Fruit fly (Drosophila melanogaster): ENCODE data around the gene PH4alphaEFB.
A peak's percentile ranks its signal among the peaks of the same experiment; 100 is the strongest.

The PH4alphaEFB gene

DNA sequence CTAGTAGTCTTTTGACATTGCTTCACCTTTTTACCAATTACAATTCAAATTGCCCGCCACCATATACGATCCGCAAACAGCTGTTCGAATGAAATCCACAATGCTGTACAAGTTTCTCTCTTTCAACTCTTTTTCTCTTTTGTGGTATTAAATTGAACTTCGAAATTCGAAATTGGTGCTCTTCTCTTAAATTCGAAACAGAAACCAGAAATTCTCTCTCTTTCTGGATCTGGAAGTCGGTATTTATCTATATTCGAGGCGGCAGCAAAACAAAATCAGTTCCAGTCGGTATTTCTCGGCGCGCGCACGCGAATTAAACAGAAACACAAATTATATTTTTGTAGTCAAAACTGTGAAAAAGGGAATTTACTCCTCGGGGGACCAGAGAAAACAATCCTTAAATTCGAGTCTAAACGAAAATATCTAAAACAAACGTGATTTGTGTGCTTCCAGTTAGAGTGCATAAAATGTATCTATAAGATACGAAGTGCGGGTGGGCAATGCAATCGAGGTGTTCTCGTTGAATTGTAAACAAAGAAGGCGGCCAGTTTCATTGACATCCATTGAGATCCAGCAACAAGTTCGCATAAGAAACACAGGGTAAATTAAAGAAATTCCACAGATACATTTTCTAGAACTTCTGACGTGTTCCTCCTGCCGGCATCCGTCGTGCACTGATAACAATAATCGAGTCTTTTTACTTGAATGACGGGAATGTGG lies at the start of gene PH4alphaEFB:
TSS of gene PH4alphaEFB (plus strand) at position 276 of the 720 bp plus-strand sequence.
- TF ChIP-seq CG12605 (GFP tag; IDR thresholded peaks at IDR 0.05) (peak; percentile 53; the same call in 1 of the 2 replicates), CG17806 (tag; optimal IDR thresholded peaks at IDR 0.05) (no peak), CG10348 (GFP tag; IDR thresholded peaks at IDR 0.05) (no peak), EcR (GFP tag; optimal IDR thresholded peaks at IDR 0.05) (peak; percentile 72), fd96Ca (GFP tag; IDR thresholded peaks at IDR 0.05) (no peak), CG15710 (tag; optimal IDR thresholded peaks at IDR 0.05) (no peak), CG9948 (tag; optimal IDR thresholded peaks at IDR 0.05) (no peak), Ets98B (GFP tag; IDR thresholded peaks at IDR 0.05) (no peak), D1 (tag; optimal IDR thresholded peaks at IDR 0.05) (no peak), Snoo (tag; optimal IDR thresholded peaks at IDR 0.05) (no peak), CG32121 (GFP tag; IDR thresholded peaks at IDR 0.05) (no peak), CG13204 (GFP tag; optimal IDR thresholded peaks at IDR 0.05) (no peak), rn (GFP tag; IDR thresholded peaks at IDR 0.05) (no peak), CG8301 (tag; optimal IDR thresholded peaks at IDR 0.05) (no peak), gl (tag; optimal IDR thresholded peaks at IDR 0.05) (peak; percentile 1), CG4496 (GFP tag; IDR thresholded peaks at IDR 0.05) (no peak), Pif1B (GFP tag; optimal IDR thresholded peaks at IDR 0.05) (no peak), CG14655 (GFP tag; optimal IDR thresholded peaks at IDR 0.05) (no peak), Pif1A (GFP tag; optimal IDR thresholded peaks at IDR 0.05) (no peak), CG34367 (tag; optimal IDR thresholded peaks at IDR 0.05) (no peak), CG8159 (tag; optimal IDR thresholded peaks at IDR 0.05) (no peak)

DNA sequence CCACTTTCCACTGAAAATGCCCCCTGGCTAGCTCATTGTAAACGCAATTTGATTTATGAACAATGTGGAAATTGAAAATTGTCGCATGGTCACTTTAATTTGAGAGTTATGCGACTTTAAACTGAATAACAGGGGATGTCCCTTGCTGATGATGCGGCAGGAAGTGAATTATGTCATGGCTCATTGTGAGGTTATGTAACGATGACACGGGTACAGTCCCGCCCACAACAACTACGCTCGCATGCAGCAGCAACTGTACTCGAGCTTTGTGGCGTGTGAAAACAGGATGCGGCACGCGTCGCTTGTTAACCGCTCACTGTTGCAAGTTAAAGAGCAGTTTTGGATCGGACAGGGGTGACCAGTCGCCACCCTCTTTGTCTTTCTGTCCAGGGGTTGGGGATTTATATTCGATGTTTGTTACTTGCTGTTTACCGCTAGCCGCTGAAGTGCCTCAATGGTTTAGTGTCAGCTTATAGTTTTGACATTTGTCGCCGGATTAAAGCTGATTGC lies 49.0 kb upstream of the PH4alphaEFB start:
- TF ChIP-seq Pif1A (GFP tag; optimal IDR thresholded peaks at IDR 0.05) (no peak), gl (tag; optimal IDR thresholded peaks at IDR 0.05) (no peak), CG10348 (GFP tag; IDR thresholded peaks at IDR 0.05) (no peak), CG13204 (GFP tag; optimal IDR thresholded peaks at IDR 0.05) (no peak), Snoo (tag; optimal IDR thresholded peaks at IDR 0.05) (no peak), D1 (tag; optimal IDR thresholded peaks at IDR 0.05) (no peak), CG4496 (GFP tag; IDR thresholded peaks at IDR 0.05) (no peak), CG15710 (tag; optimal IDR thresholded peaks at IDR 0.05) (no peak), Ets98B (GFP tag; IDR thresholded peaks at IDR 0.05) (no peak), rn (GFP tag; IDR thresholded peaks at IDR 0.05) (no peak), fd96Ca (GFP tag; IDR thresholded peaks at IDR 0.05) (no peak)

DNA sequence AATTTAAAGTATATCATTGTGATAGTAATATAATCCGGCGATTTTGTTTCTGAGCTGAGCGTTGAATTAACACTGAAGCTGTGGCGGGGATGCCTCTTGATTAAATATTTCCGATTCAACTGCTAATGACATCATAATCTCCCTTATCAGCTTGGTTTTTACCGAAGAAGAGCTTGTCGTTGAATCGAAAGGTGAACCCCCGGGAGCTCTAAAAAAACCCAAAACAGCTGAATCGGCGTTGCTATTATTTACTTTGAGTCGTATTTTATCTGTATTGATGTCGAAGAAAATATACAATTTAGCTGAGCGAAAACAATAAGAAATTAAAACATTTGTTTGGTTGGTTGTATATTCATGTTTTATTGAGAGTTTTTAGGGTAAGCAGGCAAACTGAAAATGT lies 46.6 kb upstream of the PH4alphaEFB start:
- TF ChIP-seq CG12605 (GFP tag; IDR thresholded peaks at IDR 0.05) (no peak), CG4496 (GFP tag; IDR thresholded peaks at IDR 0.05) (no peak)

DNA sequence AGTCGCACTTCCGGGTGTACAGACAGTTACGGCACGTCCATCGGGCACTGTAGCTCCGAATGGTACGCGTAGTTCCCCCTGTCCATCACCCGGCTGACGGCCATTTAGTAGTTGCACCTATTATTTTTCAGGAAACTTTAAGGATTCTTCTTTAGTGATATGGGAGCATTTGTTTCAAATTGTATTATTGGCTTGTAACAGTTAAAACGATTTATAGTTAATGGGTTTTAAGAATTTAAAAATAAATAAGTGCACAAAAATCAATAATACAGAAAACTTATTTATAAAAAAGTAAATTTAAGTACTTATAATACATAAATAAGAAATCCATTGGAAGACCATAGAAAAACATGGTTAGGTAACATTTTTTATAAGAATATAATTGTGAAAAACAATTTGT lies 43.0 kb upstream of the PH4alphaEFB start, which contains the start of the genes CG2217 and CG42740:
TSS of gene CG2217 (minus strand) at position 101 of the 400 bp plus-strand sequence.
TSS of gene CG42740 (minus strand) at position 101 of the 400 bp plus-strand sequence.
- TF ChIP-seq CG8159 (tag; optimal IDR thresholded peaks at IDR 0.05) (no peak), D1 (tag; optimal IDR thresholded peaks at IDR 0.05) (no peak), Pif1A (GFP tag; optimal IDR thresholded peaks at IDR 0.05) (no peak), CG4496 (GFP tag; IDR thresholded peaks at IDR 0.05) (no peak), Ets98B (GFP tag; IDR thresholded peaks at IDR 0.05) (no peak), CG17806 (tag; optimal IDR thresholded peaks at IDR 0.05) (no peak), Pif1B (GFP tag; optimal IDR thresholded peaks at IDR 0.05) (no peak), CG15710 (tag; optimal IDR thresholded peaks at IDR 0.05) (no peak), CG12605 (GFP tag; IDR thresholded peaks at IDR 0.05) (no peak), Snoo (tag; optimal IDR thresholded peaks at IDR 0.05) (no peak), CG13204 (GFP tag; optimal IDR thresholded peaks at IDR 0.05) (no peak), gl (tag; optimal IDR thresholded peaks at IDR 0.05) (no peak), CG8301 (tag; optimal IDR thresholded peaks at IDR 0.05) (no peak), CG32121 (GFP tag; IDR thresholded peaks at IDR 0.05) (no peak), CG34367 (tag; optimal IDR thresholded peaks at IDR 0.05) (no peak)

DNA sequence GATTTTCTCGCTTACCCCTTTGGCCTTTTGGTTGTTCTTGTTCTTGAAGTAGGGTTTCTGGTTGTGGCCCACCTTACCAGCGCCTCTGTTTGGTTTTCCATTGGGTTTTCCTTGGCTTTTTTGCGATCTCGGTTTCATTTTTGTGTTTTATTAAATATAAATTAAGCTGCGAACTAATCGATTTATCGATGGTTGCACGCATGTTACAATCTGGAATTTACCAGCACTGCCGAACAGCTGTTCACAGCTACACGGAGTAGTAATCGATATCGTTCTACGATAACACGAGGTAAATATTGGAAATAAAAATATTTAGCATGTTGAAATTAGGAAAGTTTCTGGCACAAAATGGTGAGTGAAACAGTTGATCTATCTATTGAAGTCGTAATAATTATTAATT lies 42.2 kb upstream of the PH4alphaEFB start, which contains the start of the genes CG15535 and mRpS18C:
TSS of gene CG15535 (minus strand) at position 235 of the 400 bp plus-strand sequence.
TSS of gene mRpS18C (plus strand) at position 280 of the 400 bp plus-strand sequence.
- TF ChIP-seq D1 (tag; optimal IDR thresholded peaks at IDR 0.05) (no peak), rn (GFP tag; IDR thresholded peaks at IDR 0.05) (no peak), CG8301 (tag; optimal IDR thresholded peaks at IDR 0.05) (no peak), fd96Ca (GFP tag; IDR thresholded peaks at IDR 0.05) (no peak), Snoo (tag; optimal IDR thresholded peaks at IDR 0.05) (no peak), CG4496 (GFP tag; IDR thresholded peaks at IDR 0.05) (no peak), gl (tag; optimal IDR thresholded peaks at IDR 0.05) (no peak), CG32121 (GFP tag; IDR thresholded peaks at IDR 0.05) (no peak), CG8159 (tag; optimal IDR thresholded peaks at IDR 0.05) (no peak), CG14655 (GFP tag; optimal IDR thresholded peaks at IDR 0.05) (no peak), CG9948 (tag; optimal IDR thresholded peaks at IDR 0.05) (no peak), Pif1A (GFP tag; optimal IDR thresholded peaks at IDR 0.05) (no peak), CG34367 (tag; optimal IDR thresholded peaks at IDR 0.05) (no peak), CG12605 (GFP tag; IDR thresholded peaks at IDR 0.05) (no peak), Pif1B (GFP tag; optimal IDR thresholded peaks at IDR 0.05) (no peak), Ets98B (GFP tag; IDR thresholded peaks at IDR 0.05) (no peak), CG13204 (GFP tag; optimal IDR thresholded peaks at IDR 0.05) (no peak), CG15710 (tag; optimal IDR thresholded peaks at IDR 0.05) (no peak), CG17806 (tag; optimal IDR thresholded peaks at IDR 0.05) (no peak)

DNA sequence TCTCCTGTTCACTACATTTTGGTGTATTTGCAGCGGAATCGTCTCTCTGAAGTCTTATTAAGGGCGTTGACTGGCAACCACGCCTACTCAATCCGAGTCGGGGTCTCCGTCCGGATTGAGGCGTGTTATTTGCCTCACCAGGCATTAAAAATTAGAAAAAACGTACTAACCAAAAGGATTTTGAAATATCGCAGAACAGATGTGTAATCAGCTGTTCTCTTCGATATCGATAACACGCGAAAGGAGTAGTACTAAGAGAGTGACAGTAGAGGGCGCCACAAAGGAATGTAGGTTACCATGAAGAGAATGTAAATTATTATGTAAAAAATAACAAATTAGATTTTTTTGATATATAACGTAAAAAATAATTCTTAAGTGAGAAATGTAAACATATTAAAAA lies 40.9 kb upstream of the PH4alphaEFB start, which contains the start of gene CG15536:
TSS of gene CG15536 (minus strand) at position 170 of the 400 bp plus-strand sequence.
- no peak for TF ChIP-seq CG14655 (GFP tag; optimal IDR thresholded peaks at IDR 0.05)
- TF ChIP-seq D1 (tag; optimal IDR thresholded peaks at IDR 0.05), result no peak
